Worm (Caenorhabditis elegans) whole organism, young adult: Measurements from ENCODE around the gene F35D2.1.

Source experiments
- F49E8.2 ChIP-seq: sonication (generic microtip); optimal IDR thresholded peaks from 3 replicates; lab custom pipeline; 2017; ENCODE audit warnings: missing genetic modification characterization, mild to moderate bottlenecking, missing compliant biosample characterization, antibody characterized with exemption, moderate library complexity; ENCODE audit not compliant: insufficient read depth
- F57A8.1 ChIP-seq: fragments of 200-800 bp; sonication (Bioruptor generic); optimal IDR thresholded peaks from 2 replicates; lab custom pipeline; 2018; ENCODE audit warnings: mild to moderate bottlenecking, missing genetic modification characterization, moderate library complexity, missing compliant biosample characterization
- K11D2.4 ChIP-seq: fragments of 200-800 bp; sonication (Bioruptor generic); IDR thresholded peaks from 2 replicates; pipeline ENCODE4 v1.3.6; 2022; ENCODE audit warnings: missing genetic modification reagents, missing genetic modification characterization, missing compliant biosample characterization
- T26A5.8 ChIP-seq: sonication (generic microtip); optimal IDR thresholded peaks from 2 replicates; lab custom pipeline; 2016; ENCODE audit warnings: missing genetic modification characterization, missing compliant biosample characterization
- Y53G8AR.9 ChIP-seq: fragments of 200-800 bp; sonication (Bioruptor generic); conservative IDR thresholded peaks from 2 replicates; pipeline ENCODE4 v1.3.6; 2022; ENCODE audit warnings: missing genetic modification reagents, missing genetic modification characterization, missing compliant biosample characterization
- Y56A3A.18 ChIP-seq: fragments of 200-800 bp; sonication (Bioruptor generic); IDR thresholded peaks from 2 replicates; pipeline ENCODE4 v1.3.6; 2022; ENCODE audit warnings: missing genetic modification reagents, missing genetic modification characterization, missing compliant biosample characterization
- ZK185.1 ChIP-seq: sonication (generic microtip); optimal IDR thresholded peaks from 2 replicates; lab custom pipeline; 2016; ENCODE audit warnings: mild to moderate bottlenecking, missing genetic modification characterization, missing compliant biosample characterization; ENCODE audit not compliant: poor library complexity, severe bottlenecking
- ama-1 ChIP-seq, 3 experiments: fragments of 150-350 bp in 1 of 3; sonication (generic microtip) in 2 of 3; optimal IDR thresholded peaks; 2 replicates each; lab custom pipeline; 2014 to 2018; ENCODE audit warnings: missing biosample characterization in 2 of 3, missing genetic modification characterization in 2 of 3, missing genetic modification reagents in 2 of 3
- aptf-2 ChIP-seq: fragments of 200-800 bp; sonication (Bioruptor generic); conservative IDR thresholded peaks from 2 replicates; pipeline ENCODE4 v1.3.6; 2022; ENCODE audit warnings: missing genetic modification reagents, missing genetic modification characterization, missing compliant biosample characterization
- atf-7 ChIP-seq: sonication (generic microtip); optimal IDR thresholded peaks from 2 replicates; lab custom pipeline; 2017; ENCODE audit warnings: mild to moderate bottlenecking, missing genetic modification characterization, missing compliant biosample characterization
- attf-5 ChIP-seq: fragments of 200-800 bp; sonication (Bioruptor generic); optimal IDR thresholded peaks from 2 replicates; lab custom pipeline; 2018; ENCODE audit warnings: mild to moderate bottlenecking, missing genetic modification characterization, missing compliant biosample characterization
- attf-6 ChIP-seq: fragments of 200-800 bp; sonication (Bioruptor generic); IDR thresholded peaks from 2 replicates; pipeline ENCODE4 v1.3.6; 2022; ENCODE audit warnings: missing genetic modification reagents, missing genetic modification characterization, missing compliant biosample characterization
- cebp-1 ChIP-seq, 2 experiments: fragments of 200-800 bp in 1 of 2; sonication (Bioruptor generic) in 1 of 2; sonication (generic microtip) in 1 of 2; IDR thresholded peaks in 1 of 2; optimal IDR thresholded peaks in 1 of 2; 2 replicates each; pipeline versions ENCODE4 v1.3.6 to Lab custom; 2017 to 2022; ENCODE audit warnings: missing compliant biosample characterization in 2 of 2, missing genetic modification characterization in 2 of 2, mild to moderate bottlenecking in 1 of 2, missing genetic modification reagents in 1 of 2, moderate library complexity in 1 of 2
- ceh-100 ChIP-seq: fragments of 200-800 bp; sonication (Bioruptor generic); IDR thresholded peaks from 2 replicates; pipeline ENCODE4 v1.3.6; 2022; ENCODE audit warnings: missing genetic modification reagents, missing genetic modification characterization, missing compliant biosample characterization
- dox-1 ChIP-seq: fragments of 200-800 bp; sonication (Bioruptor generic); IDR thresholded peaks from 2 replicates; pipeline ENCODE4 v1.3.6; 2022; ENCODE audit warnings: missing genetic modification reagents, missing genetic modification characterization, missing compliant biosample characterization
- egl-18 ChIP-seq: fragments of 200-800 bp; sonication (Bioruptor generic); IDR thresholded peaks from 2 replicates; pipeline ENCODE4 v1.3.6; 2022; ENCODE audit warnings: missing genetic modification reagents, missing genetic modification characterization, missing compliant biosample characterization
- egrh-3 ChIP-seq: fragments of 200-800 bp; sonication (Bioruptor generic); IDR thresholded peaks from 2 replicates; pipeline ENCODE4 v1.3.6; 2022; ENCODE audit warnings: missing genetic modification reagents, missing genetic modification characterization, missing compliant biosample characterization
- him-1 ChIP-seq: sonication (generic microtip); optimal IDR thresholded peaks from 2 replicates; lab custom pipeline; 2016; ENCODE audit warnings: missing genotype, missing genetic modification reagents, missing genetic modification characterization, missing compliant biosample characterization
- lag-1 ChIP-seq: fragments of 200-800 bp; sonication (Bioruptor generic); IDR thresholded peaks from 2 replicates; pipeline ENCODE4 v1.3.6; 2022; ENCODE audit warnings: missing genetic modification reagents, missing genetic modification characterization, missing compliant biosample characterization
- let-607 ChIP-seq, 2 experiments: fragments of 200-800 bp in 1 of 2; sonication (Bioruptor generic) in 1 of 2; sonication (generic microtip) in 1 of 2; optimal IDR thresholded peaks; 2 replicates each; lab custom pipeline; 2016 to 2018; ENCODE audit warnings: mild to moderate bottlenecking in 2 of 2, missing compliant biosample characterization in 2 of 2, missing genetic modification characterization in 2 of 2, moderate library complexity in 2 of 2, missing genotype in 1 of 2
- lin-35 ChIP-seq, 3 experiments: fragments of 150-350 bp in 2 of 3; sonication (generic microtip) in 1 of 3; optimal IDR thresholded peaks; 2 replicates each; lab custom pipeline; 2014 to 2018; ENCODE audit warnings: missing biosample characterization in 3 of 3, missing genetic modification characterization in 3 of 3, missing genetic modification reagents in 3 of 3
- lin-40 ChIP-seq: sonication (generic microtip); optimal IDR thresholded peaks from 2 replicates; lab custom pipeline; 2016; ENCODE audit warnings: missing genetic modification characterization, mild to moderate bottlenecking, missing compliant biosample characterization, missing genotype, missing genetic modification reagents
- lir-1 ChIP-seq: fragments of 200-800 bp; sonication (Bioruptor generic); conservative IDR thresholded peaks from 2 replicates; pipeline ENCODE4 v1.3.6; 2022; ENCODE audit warnings: missing genetic modification reagents, missing genetic modification characterization, missing compliant biosample characterization
- lsl-1 ChIP-seq: fragments of 200-800 bp; sonication (Bioruptor generic); optimal IDR thresholded peaks from 2 replicates; lab custom pipeline; 2018; ENCODE audit warnings: mild to moderate bottlenecking, missing genetic modification characterization, moderate library complexity, missing compliant biosample characterization
- madf-10 ChIP-seq: sonication (generic microtip); optimal IDR thresholded peaks from 2 replicates; lab custom pipeline; 2016; ENCODE audit warnings: mild to moderate bottlenecking, missing genetic modification characterization, missing compliant biosample characterization
- mel-28 ChIP-seq: sonication (generic microtip); optimal IDR thresholded peaks from 2 replicates; lab custom pipeline; 2016; ENCODE audit warnings: borderline replicate concordance, mild to moderate bottlenecking, missing genetic modification characterization, missing compliant biosample characterization
- nfyb-1 ChIP-seq: fragments of 200-800 bp; sonication (Bioruptor generic); IDR thresholded peaks from 2 replicates; pipeline ENCODE4 v1.3.6; 2022; ENCODE audit warnings: missing genetic modification reagents, missing genetic modification characterization, missing compliant biosample characterization
- nhr-179 ChIP-seq: sonication (generic microtip); optimal IDR thresholded peaks from 2 replicates; lab custom pipeline; 2016; ENCODE audit warnings: mild to moderate bottlenecking, missing genetic modification characterization, missing compliant biosample characterization
- nhr-80 ChIP-seq: sonication (generic microtip); optimal IDR thresholded peaks from 2 replicates; lab custom pipeline; 2016; ENCODE audit warnings: missing genetic modification characterization, missing compliant biosample characterization
- nhr-90 ChIP-seq: sonication (generic microtip); optimal IDR thresholded peaks from 2 replicates; lab custom pipeline; 2016; ENCODE audit warnings: missing genotype, mild to moderate bottlenecking, missing genetic modification characterization, missing compliant biosample characterization
- rpc-1 ChIP-seq, 2 experiments: fragments of 150-350 bp in 1 of 2; sonication (generic microtip) in 1 of 2; optimal IDR thresholded peaks; 2 replicates each; lab custom pipeline; 2014 to 2018; ENCODE audit warnings: missing biosample characterization in 1 of 2, missing genetic modification characterization in 1 of 2, missing genetic modification reagents in 1 of 2, missing genotype in 1 of 2
- sea-2 ChIP-seq: fragments of 200-800 bp; sonication (Bioruptor generic); IDR thresholded peaks from 2 replicates; pipeline ENCODE4 v1.3.6; 2022; ENCODE audit warnings: missing genetic modification characterization, missing compliant biosample characterization
- snpc-1.3 ChIP-seq: sonication (generic microtip); optimal IDR thresholded peaks from 2 replicates; lab custom pipeline; 2017; ENCODE audit warnings: missing genetic modification characterization, mild to moderate bottlenecking, missing compliant biosample characterization, antibody characterized with exemption, moderate library complexity, missing genotype, missing genetic modification reagents; ENCODE audit not compliant: insufficient read depth
- sptf-2 ChIP-seq: fragments of 200-800 bp; sonication (Bioruptor generic); optimal IDR thresholded peaks from 2 replicates; lab custom pipeline; 2018; ENCODE audit warnings: mild to moderate bottlenecking, missing genetic modification characterization, missing compliant biosample characterization
- tbp1 ChIP-seq: fragments of 200-800 bp; sonication (Bioruptor generic); optimal IDR thresholded peaks from 2 replicates; lab custom pipeline; 2018; ENCODE audit warnings: mild to moderate bottlenecking, missing genetic modification characterization, missing compliant biosample characterization
- tbx-9 ChIP-seq: sonication (generic microtip); optimal IDR thresholded peaks from 2 replicates; lab custom pipeline; 2016; ENCODE audit warnings: borderline replicate concordance, missing genetic modification characterization, inconsistent platforms, missing compliant biosample characterization

Gene F35D2.1

ce11 chrII:7549035-7549434 is 26.7 kb upstream of the F35D2.1 start, which contains the start of gene tph-1:
Gene tph-1 (plus strand): TSS chrII:7549335.
- TF ChIP-seq ama-1 (optimal IDR thresholded peaks at IDR 0.05; lab: Kevin White, UChicago) (no peak), ama-1 (GFP tag; optimal IDR thresholded peaks at IDR 0.05; lab: Kevin White, UChicago) (no peak), sptf-2 (GFP tag; lab: Kevin White, UChicago) (no peak), lin-35 (GFP tag; optimal IDR thresholded peaks at IDR 0.05; lab: Kevin White, UChicago) (no peak), snpc-1.3 (tag; lab: Kevin White, UChicago) (no peak), lsl-1 (GFP tag; lab: Kevin White, UChicago) (no peak), attf-6 (GFP tag; lab: Robert Waterston, UW) (no peak), tbx-9 (tag; lab: Kevin White, UChicago) (no peak)

- TF ChIP-seq Y56A3A.18: 0 out of 2 replicates have a peak, but pooled peaks have one; percentile 32
- TF ChIP-seq let-607 (tag; optimal IDR thresholded peaks at IDR 0.05; lab: Kevin White, UChicago): no peak
- no peak for TF ChIP-seq mel-28 (tag; lab: Kevin White, UChicago)
Measured at ce11 chrII:7553806-7554205, 21.9 kb upstream of the F35D2.1 start, which contains the start of gene ZK1290.10. Gene ZK1290.10 (minus strand): TSS chrII:7553906.

ce11 chrII:7554716-7555247 is 20.9 kb upstream of the F35D2.1 start:
- TF ChIP-seq sea-2 (GFP tag; lab: Robert Waterston, UW) (no peak), nhr-80 (tag; lab: Kevin White, UChicago) (peak; percentile 97), ceh-100 (GFP tag; lab: Robert Waterston, UW) (no peak), Y53G8AR.9 (GFP tag; lab: Robert Waterston, UW) (0 out of 2 replicates have a peak, but pooled peaks have one; percentile 44), lir-1 (GFP tag; lab: Robert Waterston, UW) (no peak), dox-1 (peak; percentile 69), let-607 (tag; optimal IDR thresholded peaks at IDR 0.05; lab: Kevin White, UChicago) (peak in 1 of 2 experiments; percentile 31), rpc-1 (optimal IDR thresholded peaks at IDR 0.05; lab: Kevin White, UChicago) (no peak), rpc-1 (tag; optimal IDR thresholded peaks at IDR 0.05; lab: Kevin White, UChicago) (no peak), tbp1 (peak; percentile 46), atf-7 (peak; percentile 49), attf-5 (GFP tag; lab: Kevin White, UChicago) (peak; percentile 10), him-1 (tag; lab: Kevin White, UChicago) (no peak), nfyb-1 (GFP tag; lab: Robert Waterston, UW) (0 out of 2 replicates have a peak, but pooled peaks have one; percentile 13), madf-10 (tag; lab: Kevin White, UChicago) (peak; percentile 36), lin-40 (tag; lab: Kevin White, UChicago) (peak; percentile 2), nhr-90 (tag; lab: Kevin White, UChicago) (peak; percentile 23)

- no peak for TF ChIP-seq lag-1 (GFP tag; lab: Robert Waterston, UW)
- TF ChIP-seq cebp-1 (GFP tag; IDR thresholded peaks at IDR 0.05; lab: Robert Waterston, UW): no peak
- no peak for TF ChIP-seq cebp-1 (tag; optimal IDR thresholded peaks at IDR 0.05; lab: Kevin White, UChicago)
- no peak for TF ChIP-seq F49E8.2 (tag; lab: Kevin White, UChicago)
- no peak for TF ChIP-seq K11D2.4 (GFP tag; lab: Robert Waterston, UW)
- no peak for TF ChIP-seq F57A8.1 (GFP tag; lab: Kevin White, UChicago)
- TF ChIP-seq ZK185.1 (tag; lab: Kevin White, UChicago): no peak
- TF ChIP-seq egrh-3 (GFP tag; lab: Robert Waterston, UW): no peak
- no peak for TF ChIP-seq egl-18 (GFP tag; lab: Robert Waterston, UW)
- no peak for TF ChIP-seq aptf-2 (GFP tag; lab: Robert Waterston, UW)
- TF ChIP-seq T26A5.8 (tag; lab: Kevin White, UChicago): no peak
- TF ChIP-seq nhr-179 (tag; lab: Kevin White, UChicago): no peak
- no peak for TF ChIP-seq lsl-1 (GFP tag; lab: Kevin White, UChicago)
- TF ChIP-seq, all 124 proteins: peak for 0
Measured at ce11 chrII:7555454-7555853, 20.3 kb upstream of the F35D2.1 start, which contains the start of gene ZK1290.14. Gene ZK1290.14 (minus strand): TSS chrII:7555592.
